Worm (Caenorhabditis elegans): ENCODE results near the gene C42C1.9.

DNA sequence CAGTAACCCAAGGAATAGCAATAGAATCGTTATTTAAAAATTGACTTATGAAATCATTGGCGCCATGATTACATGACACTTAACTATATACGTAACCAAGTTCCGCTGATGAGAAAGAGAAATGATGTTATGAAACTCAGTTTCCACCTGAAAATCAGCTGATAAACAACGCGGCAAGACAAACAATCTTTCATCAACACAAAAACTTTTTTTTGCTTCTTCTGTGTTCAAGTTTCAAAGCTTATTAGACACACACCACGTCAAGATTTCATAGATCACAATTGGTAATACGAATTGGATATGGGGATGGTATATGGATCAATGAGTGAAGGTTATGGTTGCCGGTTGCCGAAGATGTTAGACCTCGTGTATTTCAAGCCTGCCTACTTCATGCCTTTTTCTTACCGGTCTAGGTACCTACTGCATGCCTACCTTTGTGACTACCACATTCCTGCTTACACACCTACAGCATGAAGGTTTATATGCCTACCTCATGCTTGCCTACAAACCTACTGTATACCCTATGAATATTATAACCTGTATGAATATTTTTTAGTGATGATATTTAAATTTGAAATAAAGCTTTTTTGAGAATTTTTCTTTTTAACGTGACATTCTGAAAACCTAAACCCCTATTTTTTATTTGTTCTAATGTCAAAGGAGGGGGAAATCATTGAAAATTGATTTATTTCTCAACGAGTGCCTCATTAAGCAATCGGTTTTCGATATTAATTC is 47.8 kb downstream of the C42C1.9 start, which contains the start of the genes F19B6.10 and wht-5:
- TF ChIP-seq lin-38 (GFP tag; IDR thresholded peaks at IDR 0.05), result no peak
- TF ChIP-seq spr-3 (GFP tag; optimal IDR thresholded peaks at IDR 0.05), result no peak
- TF ChIP-seq unc-62 (GFP tag; optimal IDR thresholded peaks at IDR 0.05 in 1 of 2), result no peak
- no peak for TF ChIP-seq unc-62 (tag; optimal IDR thresholded peaks at IDR 0.05)
- no peak for TF ChIP-seq ceh-82 (tag; optimal IDR thresholded peaks at IDR 0.05)
- TF ChIP-seq zfp-3 (GFP tag; conservative IDR thresholded peaks at IDR 0.05), result no peak
- TF ChIP-seq nhr-28 (tag; optimal IDR thresholded peaks at IDR 0.05), result no peak

Data from whole organism, L4 larva.